Worm (Caenorhabditis elegans) whole organism, L2 larva: ENCODE measurements around the gene R74.7.

Experiments used
- C34F6.9 ChIP-seq: fragments of 150-350 bp; optimal IDR thresholded peaks from 2 replicates; lab custom pipeline; 2014; ENCODE audit warnings: missing biosample characterization, missing genetic modification characterization
- F13H6.1 ChIP-seq: sonication (generic microtip); optimal IDR thresholded peaks from 2 replicates; lab custom pipeline; 2016; ENCODE audit warnings: missing genetic modification characterization, missing compliant biosample characterization
- R02D3.7 ChIP-seq: fragments of 150-350 bp; optimal IDR thresholded peaks from 2 replicates; lab custom pipeline; 2014; ENCODE audit warnings: missing biosample characterization, missing genetic modification characterization
- Y55F3AM.14 ChIP-seq: fragments of 200-800 bp; sonication (Bioruptor generic); optimal IDR thresholded peaks from 2 replicates; lab custom pipeline; 2018; ENCODE audit warnings: mild to moderate bottlenecking, missing genetic modification characterization, missing compliant biosample characterization
- alr-1 ChIP-seq: fragments of 150-350 bp; optimal IDR thresholded peaks from 2 replicates; lab custom pipeline; 2014; ENCODE audit warnings: missing biosample characterization, missing genetic modification characterization
- aly-2 ChIP-seq: fragments of 150-350 bp; optimal IDR thresholded peaks from 2 replicates; lab custom pipeline; 2014; ENCODE audit warnings: missing biosample characterization, missing genetic modification characterization
- ama-1 ChIP-seq: fragments of 150-350 bp; optimal IDR thresholded peaks from 2 replicates; lab custom pipeline; 2018; ENCODE audit warnings: inconsistent platforms
- blmp-1 ChIP-seq: sonication (generic microtip); optimal IDR thresholded peaks from 2 replicates; lab custom pipeline; 2017; ENCODE audit warnings: missing genetic modification characterization, mild to moderate bottlenecking, missing compliant biosample characterization, antibody characterized with exemption, moderate library complexity; ENCODE audit not compliant: insufficient read depth
- ceh-82 ChIP-seq: fragments of 150-350 bp; optimal IDR thresholded peaks from 2 replicates; lab custom pipeline; 2014; ENCODE audit warnings: missing biosample characterization, missing genetic modification characterization
- crh-2 ChIP-seq: sonication (generic microtip); optimal IDR thresholded peaks from 2 replicates; lab custom pipeline; 2017; ENCODE audit warnings: missing biosample characterization, missing genetic modification characterization
- dmd-4 ChIP-seq: sonication (generic microtip); optimal IDR thresholded peaks from 2 replicates; lab custom pipeline; 2017; ENCODE audit warnings: missing biosample characterization, missing genetic modification characterization
- egl-27 ChIP-seq: sonication (generic microtip); optimal IDR thresholded peaks from 3 replicates; lab custom pipeline; 2017; ENCODE audit warnings: missing biosample characterization, missing genetic modification reagents, missing genetic modification characterization
- elt-3 ChIP-seq: sonication (generic microtip); optimal IDR thresholded peaks from 2 replicates; lab custom pipeline; 2017; ENCODE audit warnings: missing biosample characterization, missing genetic modification characterization
- fos-1 ChIP-seq: fragments of 150-350 bp; optimal IDR thresholded peaks from 2 replicates; lab custom pipeline; 2014; ENCODE audit warnings: missing biosample characterization, missing genetic modification characterization
- gmeb-1 ChIP-seq: fragments of 150-350 bp; optimal IDR thresholded peaks from 2 replicates; lab custom pipeline; 2014; ENCODE audit warnings: missing biosample characterization, missing genetic modification characterization
- lin-11 ChIP-seq: fragments of 150-350 bp; sonication (generic microtip); optimal IDR thresholded peaks from 2 replicates; lab custom pipeline; 2014; ENCODE audit warnings: missing biosample characterization, missing genetic modification characterization, inconsistent platforms, mixed read lengths
- lin-13 ChIP-seq: fragments of 150-350 bp; optimal IDR thresholded peaks from 2 replicates; lab custom pipeline; 2014; ENCODE audit warnings: missing biosample characterization, missing genetic modification reagents, missing genetic modification characterization
- lin-39 ChIP-seq: fragments of 150-350 bp; optimal IDR thresholded peaks from 2 replicates; lab custom pipeline; 2014; ENCODE audit warnings: missing biosample characterization, missing genetic modification reagents, missing genetic modification characterization
- lsy-2 ChIP-seq, 2 experiments: fragments of 150-350 bp in 1 of 2; sonication (generic microtip) in 1 of 2; optimal IDR thresholded peaks; 2 replicates each; lab custom pipeline; 2014 to 2017; ENCODE audit warnings: missing biosample characterization in 2 of 2, missing genetic modification characterization in 2 of 2
- mab-5 ChIP-seq: fragments of 150-350 bp; optimal IDR thresholded peaks from 2 replicates; lab custom pipeline; 2014; ENCODE audit warnings: missing biosample characterization, missing genetic modification characterization
- mbf-1 ChIP-seq: sonication (generic microtip); optimal IDR thresholded peaks from 2 replicates; lab custom pipeline; 2017; ENCODE audit warnings: missing biosample characterization, missing genetic modification characterization
- mdl-1 ChIP-seq, 2 experiments: fragments of 150-350 bp in 1 of 2; sonication (generic microtip) in 1 of 2; optimal IDR thresholded peaks; 2 replicates each; lab custom pipeline; 2017; ENCODE audit warnings: missing biosample characterization in 2 of 2, missing genetic modification characterization in 2 of 2
- nhr-10 ChIP-seq: sonication (generic microtip); optimal IDR thresholded peaks from 2 replicates; lab custom pipeline; 2017; ENCODE audit warnings: missing biosample characterization, missing genetic modification characterization
- nhr-11 ChIP-seq: fragments of 150-350 bp; optimal IDR thresholded peaks from 2 replicates; lab custom pipeline; 2014; ENCODE audit warnings: missing biosample characterization, missing genetic modification characterization
- nhr-12 ChIP-seq: fragments of 150-350 bp; optimal IDR thresholded peaks from 2 replicates; lab custom pipeline; 2014; ENCODE audit warnings: missing biosample characterization, missing genetic modification characterization
- nhr-129 ChIP-seq: fragments of 150-350 bp; optimal IDR thresholded peaks from 2 replicates; lab custom pipeline; 2014; ENCODE audit warnings: missing biosample characterization, missing genetic modification characterization
- nhr-21 ChIP-seq: fragments of 150-350 bp; optimal IDR thresholded peaks from 2 replicates; lab custom pipeline; 2014; ENCODE audit warnings: missing biosample characterization, missing genetic modification characterization
- nhr-23 ChIP-seq: fragments of 150-350 bp; optimal IDR thresholded peaks from 2 replicates; lab custom pipeline; 2014; ENCODE audit warnings: missing biosample characterization, missing genetic modification reagents, missing genetic modification characterization
- nhr-237 ChIP-seq: fragments of 150-350 bp; optimal IDR thresholded peaks from 2 replicates; lab custom pipeline; 2014; ENCODE audit warnings: missing biosample characterization, missing genetic modification characterization
- nhr-25 ChIP-seq: fragments of 150-350 bp; sonication (generic microtip); optimal IDR thresholded peaks from 3 replicates; lab custom pipeline; 2014; ENCODE audit warnings: missing biosample characterization, missing genetic modification characterization
- nhr-6 ChIP-seq: fragments of 150-350 bp; optimal IDR thresholded peaks from 2 replicates; lab custom pipeline; 2014; ENCODE audit warnings: missing biosample characterization, missing genetic modification characterization
- peb-1 ChIP-seq: fragments of 150-350 bp; optimal IDR thresholded peaks from 2 replicates; lab custom pipeline; 2014; ENCODE audit warnings: missing biosample characterization, missing genetic modification characterization
- sem-4 ChIP-seq: fragments of 150-350 bp; optimal IDR thresholded peaks from 2 replicates; lab custom pipeline; 2014; ENCODE audit warnings: missing biosample characterization, missing genetic modification reagents, missing genetic modification characterization
- skn-1 ChIP-seq: sonication (generic microtip); optimal IDR thresholded peaks from 2 replicates; lab custom pipeline; 2017; ENCODE audit warnings: missing biosample characterization, missing genetic modification characterization
- sma-3 ChIP-seq: sonication (generic microtip); optimal IDR thresholded peaks from 2 replicates; lab custom pipeline; 2016; ENCODE audit warnings: missing genetic modification reagents, missing genetic modification characterization, missing compliant biosample characterization
- sma-9 ChIP-seq, 2 experiments: fragments of 150-350 bp in 1 of 2; sonication (generic microtip) in 1 of 2; optimal IDR thresholded peaks; 2 replicates each; lab custom pipeline; 2014 to 2016; ENCODE audit warnings: missing genetic modification characterization in 2 of 2, mild to moderate bottlenecking in 1 of 2, missing biosample characterization in 1 of 2, missing compliant biosample characterization in 1 of 2, missing genetic modification reagents in 1 of 2, moderate library complexity in 1 of 2
- snpc-4 ChIP-seq: fragments of 150-350 bp; optimal IDR thresholded peaks from 2 replicates; lab custom pipeline; 2014; ENCODE audit warnings: missing biosample characterization, missing genetic modification characterization
- unc-39 ChIP-seq: fragments of 150-350 bp; optimal IDR thresholded peaks from 2 replicates; lab custom pipeline; 2014; ENCODE audit warnings: missing biosample characterization, missing genetic modification characterization
- unc-55 ChIP-seq: fragments of 150-350 bp; sonication (generic microtip); optimal IDR thresholded peaks from 3 replicates; lab custom pipeline; 2014; ENCODE audit warnings: missing biosample characterization, missing genetic modification reagents, missing genetic modification characterization
- unc-62 ChIP-seq: fragments of 150-350 bp; optimal IDR thresholded peaks from 2 replicates; lab custom pipeline; 2014; ENCODE audit warnings: missing biosample characterization, missing genetic modification reagents, missing genetic modification characterization
- ztf-1 ChIP-seq: fragments of 200-800 bp; sonication (Bioruptor generic); conservative IDR thresholded peaks from 2 replicates; pipeline ENCODE4 v1.3.6; 2022; ENCODE audit warnings: missing genetic modification characterization, missing compliant biosample characterization
- ztf-11 ChIP-seq: sonication (generic microtip); optimal IDR thresholded peaks from 2 replicates; lab custom pipeline; 2017; ENCODE audit warnings: missing biosample characterization, missing genetic modification characterization
- ztf-4 ChIP-seq: fragments of 150-350 bp; optimal IDR thresholded peaks from 2 replicates; lab custom pipeline; 2014; ENCODE audit warnings: missing biosample characterization, missing genetic modification characterization

Gene R74.7

ce11 chrIII:4204072-4204471 is at the start of gene R74.7, which contains the start of gene pelo-1:
R74.7 (plus strand) TSS chrIII:4204429.
pelo-1 (minus strand) TSS chrIII:4204222.
- TF ChIP-seq mbf-1 (no peak), elt-3 (tag; lab: Kevin White, UChicago) (no peak), nhr-6 (tag; lab: Kevin White, UChicago) (no peak), skn-1 (no peak), lin-39 (tag; lab: Kevin White, UChicago) (no peak), sem-4 (tag; lab: Kevin White, UChicago) (no peak), aly-2 (tag; lab: Kevin White, UChicago) (no peak), sma-9 (GFP tag; optimal IDR thresholded peaks at IDR 0.05; lab: Kevin White, UChicago) (no peak), sma-9 (tag; optimal IDR thresholded peaks at IDR 0.05; lab: Kevin White, UChicago) (no peak), mdl-1 (tag; optimal IDR thresholded peaks at IDR 0.05; lab: Kevin White, UChicago) (no peak), R02D3.7 (tag; lab: Kevin White, UChicago) (peak; percentile 55), dmd-4 (tag; lab: Kevin White, UChicago) (no peak), crh-2 (tag; lab: Kevin White, UChicago) (peak; percentile 9), unc-55 (GFP tag; lab: Kevin White, UChicago) (peak; percentile 86), F13H6.1 (tag; lab: Kevin White, UChicago) (no peak), peb-1 (tag; lab: Kevin White, UChicago) (no peak), nhr-21 (tag; lab: Kevin White, UChicago) (no peak), sma-3 (GFP tag; lab: Kevin White, UChicago) (no peak), fos-1 (tag; lab: Kevin White, UChicago) (peak; percentile 12), alr-1 (tag; lab: Kevin White, UChicago) (no peak), snpc-4 (no peak), egl-27 (tag; lab: Kevin White, UChicago) (no peak), C34F6.9 (tag; lab: Kevin White, UChicago) (peak; percentile 61), blmp-1 (tag; lab: Kevin White, UChicago) (no peak), ztf-4 (tag; lab: Kevin White, UChicago) (no peak), ztf-11 (tag; lab: Kevin White, UChicago) (no peak), lin-13 (no peak), lin-11 (tag; lab: Kevin White, UChicago) (no peak), nhr-237 (tag; lab: Kevin White, UChicago) (no peak), ztf-1 (GFP tag; lab: Robert Waterston, UW) (no peak), nhr-11 (no peak), nhr-25 (tag; lab: Kevin White, UChicago) (peak; percentile 5), unc-39 (no peak), gmeb-1 (peak; percentile 6), nhr-10 (tag; lab: Kevin White, UChicago) (no peak), nhr-12 (tag; lab: Kevin White, UChicago) (no peak), Y55F3AM.14 (GFP tag; lab: Kevin White, UChicago) (no peak), mab-5 (tag; lab: Kevin White, UChicago) (no peak), nhr-129 (no peak), ama-1 (lab: Kevin White, UChicago) (no peak), lsy-2 (tag; optimal IDR thresholded peaks at IDR 0.05; lab: Kevin White, UChicago) (peak in 1 of 2 experiments; percentile 61), nhr-23 (tag; lab: Kevin White, UChicago) (no peak)

DNA sequence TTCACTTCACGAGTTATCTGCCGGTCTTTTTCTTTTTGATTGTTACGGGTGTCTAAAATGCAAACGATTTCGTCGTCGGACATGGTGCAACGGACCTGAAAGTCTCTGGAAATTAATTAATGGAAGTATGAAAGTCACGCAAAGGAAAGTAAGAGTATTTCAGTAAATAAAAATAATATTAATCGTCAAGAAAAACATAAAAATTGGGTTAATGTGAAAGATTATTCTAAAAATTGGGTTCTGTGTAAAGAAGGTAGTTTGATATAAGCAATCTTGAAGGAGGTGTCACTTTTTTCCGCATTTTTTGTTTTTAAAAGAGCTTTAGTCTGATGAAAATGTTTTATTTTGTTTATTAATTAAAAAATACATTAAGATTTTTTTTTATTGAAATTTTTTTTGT is 46.9 kb upstream of the R74.7 start, which contains the start of gene C16C10.9:
C16C10.9 (minus strand) TSS at position 101 of the 400 bp plus-strand sequence.
- TF ChIP-seq peb-1 (tag; lab: Kevin White, UChicago) (no peak), nhr-129 (no peak), unc-62 (no peak), egl-27 (tag; lab: Kevin White, UChicago) (no peak), lin-11 (tag; lab: Kevin White, UChicago) (no peak), lsy-2 (tag; optimal IDR thresholded peaks at IDR 0.05; lab: Kevin White, UChicago) (no peak), skn-1 (no peak), dmd-4 (tag; lab: Kevin White, UChicago) (no peak), ceh-82 (no peak)
- TF ChIP-seq, all 48 proteins: peak for 0
